Fruit fly (Drosophila melanogaster) whole organism, embryonic: ENCODE results near the gene Sfxn2.

Experiments
- Asciz ChIP-seq: fragments of 200-800 bp; sonication (Bioruptor generic); optimal IDR thresholded peaks from 2 replicates; lab custom pipeline; 2017; ENCODE audit warnings: missing biosample characterization, mild to moderate bottlenecking, missing genetic modification characterization, missing genetic modification reagents
- Atf-2 ChIP-seq: fragments of 200-800 bp; sonication (Bioruptor generic); optimal IDR thresholded peaks from 2 replicates; lab custom pipeline; 2016; ENCODE audit warnings: missing biosample characterization, missing genetic modification characterization
- CG11695 ChIP-seq: fragments of 200-800 bp; sonication (Bioruptor generic); IDR thresholded peaks from 3 replicates; pipeline ENCODE4 v1.3.6; 2022; ENCODE audit warnings: missing biosample characterization, missing genetic modification characterization
- CG13424 ChIP-seq: fragments of 200-800 bp; sonication (Bioruptor generic); optimal IDR thresholded peaks from 2 replicates; lab custom pipeline; 2019; ENCODE audit warnings: missing biosample characterization, mild to moderate bottlenecking, missing genetic modification characterization, moderate library complexity
- CG1529 ChIP-seq: fragments of 200-800 bp; sonication (Bioruptor generic); optimal IDR thresholded peaks from 3 replicates; lab custom pipeline; 2018; ENCODE audit warnings: missing biosample characterization, missing genetic modification characterization
- CG15601 ChIP-seq: fragments of 200-800 bp; sonication (Bioruptor generic); optimal IDR thresholded peaks from 3 replicates; lab custom pipeline; 2019; ENCODE audit warnings: missing biosample characterization, mild to moderate bottlenecking, missing genetic modification characterization, moderate library complexity
- CG17802 ChIP-seq: fragments of 200-800 bp; sonication (Bioruptor generic); optimal IDR thresholded peaks from 2 replicates; lab custom pipeline; 2018; ENCODE audit warnings: missing biosample characterization, mild to moderate bottlenecking, missing genetic modification characterization, moderate library complexity
- CG18262 ChIP-seq: fragments of 200-800 bp; optimal IDR thresholded peaks from 3 replicates; lab custom pipeline; 2019; ENCODE audit warnings: missing biosample characterization, mild to moderate bottlenecking, missing genetic modification characterization, moderate library complexity
- CG2875 ChIP-seq: fragments of 200-800 bp; sonication (Bioruptor generic); optimal IDR thresholded peaks from 2 replicates; lab custom pipeline; 2017; ENCODE audit warnings: missing biosample characterization, mild to moderate bottlenecking, missing genetic modification characterization, missing genetic modification reagents
- CG32767 ChIP-seq: fragments of 200-800 bp; sonication (Bioruptor generic); IDR thresholded peaks from 2 replicates; pipeline ENCODE4 v1.3.6; 2022; ENCODE audit warnings: missing biosample characterization, missing genetic modification characterization
- CG3847 ChIP-seq: fragments of 200-800 bp; sonication (Bioruptor generic); IDR thresholded peaks from 2 replicates; pipeline ENCODE4 v1.3.6; 2022; ENCODE audit warnings: missing biosample characterization, missing genetic modification characterization
- CG5953 ChIP-seq: fragments of 200-800 bp; sonication (Bioruptor generic); IDR thresholded peaks from 2 replicates; pipeline ENCODE4 v1.3.6; 2022; ENCODE audit warnings: missing biosample characterization, missing genetic modification characterization
- CG6272 ChIP-seq: fragments of 200-800 bp; sonication (Bioruptor generic); IDR thresholded peaks from 2 replicates; pipeline ENCODE4 v1.3.6; 2022; ENCODE audit warnings: missing biosample characterization, missing genetic modification characterization
- CG7357 ChIP-seq: fragments of 200-800 bp; sonication (Bioruptor generic); IDR thresholded peaks from 3 replicates; pipeline ENCODE4 v1.3.6; 2022; ENCODE audit warnings: missing biosample characterization, missing genetic modification characterization
- CG8765 ChIP-seq: fragments of 200-800 bp; sonication (Bioruptor generic); IDR thresholded peaks from 2 replicates; pipeline ENCODE4 v1.3.6; 2022; ENCODE audit warnings: missing biosample characterization, missing genetic modification characterization
- CG8924 ChIP-seq: fragments of 200-800 bp; optimal IDR thresholded peaks from 3 replicates; lab custom pipeline; 2019; ENCODE audit warnings: missing biosample characterization, mild to moderate bottlenecking, missing genetic modification characterization, moderate library complexity
- CG9727 ChIP-seq: fragments of 200-800 bp; sonication (Bioruptor generic); optimal IDR thresholded peaks from 3 replicates; lab custom pipeline; 2017; ENCODE audit warnings: missing biosample characterization, mild to moderate bottlenecking, missing genetic modification characterization
- CoRest ChIP-seq: fragments of 200-800 bp; sonication (Bioruptor generic); optimal IDR thresholded peaks from 3 replicates; lab custom pipeline; 2018; ENCODE audit warnings: missing biosample characterization, mild to moderate bottlenecking, missing genetic modification characterization, moderate library complexity
- Dek ChIP-seq: fragments of 200-800 bp; sonication (Bioruptor generic); optimal IDR thresholded peaks from 3 replicates; lab custom pipeline; 2019; ENCODE audit warnings: missing biosample characterization, mild to moderate bottlenecking, missing genetic modification characterization, moderate library complexity
- Dip2 ChIP-seq: fragments of 200-800 bp; sonication (Bioruptor generic); IDR thresholded peaks from 2 replicates; pipeline ENCODE4 v1.3.6; 2022; ENCODE audit warnings: missing biosample characterization, missing genetic modification characterization
- Ets65A ChIP-seq: fragments of 200-800 bp; sonication (Bioruptor generic); peaks from one replicate; lab custom pipeline; 2016; ENCODE audit warnings: missing biosample characterization, missing genetic modification characterization
- HmgZ ChIP-seq: fragments of 200-800 bp; sonication (Bioruptor generic); optimal IDR thresholded peaks from 2 replicates; lab custom pipeline; 2018; ENCODE audit warnings: missing biosample characterization, mild to moderate bottlenecking, missing genetic modification characterization
- Hmx ChIP-seq: fragments of 200-800 bp; sonication (Bioruptor generic); optimal IDR thresholded peaks from 2 replicates; lab custom pipeline; 2016; ENCODE audit warnings: missing biosample characterization, missing genetic modification characterization
- Hr39 ChIP-seq: fragments of >200 bp; optimal IDR thresholded peaks from 2 replicates; lab custom pipeline; 2017
- MBD-R2 ChIP-seq: fragments of 200-800 bp; sonication (Bioruptor generic); IDR thresholded peaks from 2 replicates; pipeline ENCODE4 v1.3.6; 2022; ENCODE audit warnings: missing biosample characterization, missing genetic modification characterization
- Med ChIP-seq: fragments of 200-800 bp; sonication (Bioruptor generic); peaks from one replicate; lab custom pipeline; 2016; ENCODE audit warnings: missing biosample characterization, missing genetic modification characterization, mild to moderate bottlenecking, inconsistent platforms, moderate library complexity
- Meics ChIP-seq: fragments of 200-800 bp; sonication (Bioruptor generic); optimal IDR thresholded peaks from 2 replicates; lab custom pipeline; 2017; ENCODE audit warnings: missing biosample characterization, mild to moderate bottlenecking, missing genetic modification characterization
- Oaz ChIP-seq: fragments of 200-800 bp; sonication (Bioruptor generic); IDR thresholded peaks from 2 replicates; pipeline ENCODE4 v1.3.6; 2022; ENCODE audit warnings: missing biosample characterization, missing genetic modification characterization
- Pdp1 ChIP-seq, 2 experiments: fragments of 200-800 bp; sonication (Bioruptor generic); optimal IDR thresholded peaks; 3 replicates each; lab custom pipeline; 2016; ENCODE audit warnings: missing biosample characterization in 2 of 2, missing genetic modification characterization in 2 of 2, mild to moderate bottlenecking in 1 of 2, moderate library complexity in 1 of 2
- Rfx ChIP-seq: fragments of 200-800 bp; sonication (Bioruptor generic); IDR thresholded peaks from 2 replicates; pipeline ENCODE4 v1.3.6; 2022; ENCODE audit warnings: missing biosample characterization, missing genetic modification characterization
- az2 ChIP-seq: fragments of 200-800 bp; sonication (Bioruptor generic); optimal IDR thresholded peaks from 3 replicates; lab custom pipeline; 2016; ENCODE audit warnings: missing biosample characterization, missing genetic modification characterization
- bigmax ChIP-seq: fragments of 200-800 bp; sonication (Bioruptor generic); optimal IDR thresholded peaks from 2 replicates; lab custom pipeline; 2018; ENCODE audit warnings: missing biosample characterization, mild to moderate bottlenecking, missing genetic modification characterization
- ci ChIP-seq: fragments of 200-800 bp; sonication (Bioruptor generic); IDR thresholded peaks from 3 replicates; pipeline ENCODE4 v1.3.6; 2022; ENCODE audit warnings: missing biosample characterization, missing genetic modification characterization
- crol ChIP-seq: fragments of 200-800 bp; sonication (Bioruptor generic); IDR thresholded peaks from 2 replicates; pipeline ENCODE4 v1.3.6; 2022; ENCODE audit warnings: missing biosample characterization, missing genetic modification characterization
- gt ChIP-seq: fragments of 200-800 bp; sonication (Bioruptor generic); IDR thresholded peaks from 2 replicates; pipeline ENCODE4 v1.3.6; 2022; ENCODE audit warnings: missing biosample characterization, missing genetic modification characterization
- ham ChIP-seq: fragments of 200-800 bp; sonication (Bioruptor generic); IDR thresholded peaks from 2 replicates; pipeline ENCODE4 v1.3.6; 2022; ENCODE audit warnings: missing biosample characterization, missing genetic modification characterization
- hkb ChIP-seq, 2 experiments: fragments of 200-800 bp in 1 of 2; fragments of >200 bp in 1 of 2; sonication (Bioruptor generic) in 1 of 2; IDR thresholded peaks in 1 of 2; optimal IDR thresholded peaks in 1 of 2; 2 replicates each; pipeline versions ENCODE4 v1.3.6 to Lab custom; 2017 to 2022; ENCODE audit warnings: missing biosample characterization in 1 of 2, missing genetic modification characterization in 1 of 2
- ind ChIP-seq: fragments of 200-800 bp; sonication (Bioruptor generic); optimal IDR thresholded peaks from 3 replicates; lab custom pipeline; 2016; ENCODE audit warnings: missing biosample characterization, missing genetic modification characterization
- kni ChIP-seq: fragments of 200-800 bp; sonication (Bioruptor generic); optimal IDR thresholded peaks from 3 replicates; lab custom pipeline; 2017; ENCODE audit warnings: mild to moderate bottlenecking, missing biosample characterization, missing genetic modification reagents, missing genetic modification characterization
- lab ChIP-seq: fragments of 200-800 bp; sonication (Bioruptor generic); optimal IDR thresholded peaks from 3 replicates; lab custom pipeline; 2017; ENCODE audit warnings: missing biosample characterization, missing genetic modification characterization, mild to moderate bottlenecking, moderate library complexity, missing genetic modification reagents
- lola ChIP-seq, 3 experiments: fragments of >200 bp in 2 of 3; fragments of 200-800 bp in 1 of 3; sonication (Bioruptor generic) in 1 of 3; optimal IDR thresholded peaks; 2 replicates each; lab custom pipeline; 2017 to 2019; ENCODE audit warnings: missing biosample characterization in 3 of 3, missing genetic modification characterization in 3 of 3, mild to moderate bottlenecking in 1 of 3, moderate library complexity in 1 of 3
- nerfin-2 ChIP-seq: fragments of 200-800 bp; sonication (Bioruptor generic); IDR thresholded peaks from 2 replicates; pipeline ENCODE4 v1.3.6; 2022; ENCODE audit warnings: missing biosample characterization, missing genetic modification characterization; ENCODE audit not compliant: partially characterized antibody
- psq ChIP-seq: fragments of 200-800 bp; sonication (Bioruptor generic); optimal IDR thresholded peaks from 2 replicates; lab custom pipeline; 2017; ENCODE audit warnings: missing biosample characterization, missing genetic modification characterization
- salm ChIP-seq: fragments of 200-800 bp; sonication (Bioruptor generic); optimal IDR thresholded peaks from 2 replicates; lab custom pipeline; 2018; ENCODE audit warnings: missing biosample characterization, mild to moderate bottlenecking, missing genetic modification characterization
- sob ChIP-seq: fragments of 200-800 bp; sonication (Bioruptor generic); IDR thresholded peaks from 2 replicates; pipeline ENCODE4 v1.3.6; 2022; ENCODE audit warnings: missing biosample characterization, missing genetic modification characterization
- sug ChIP-seq: fragments of 200-800 bp; optimal IDR thresholded peaks from 2 replicates; lab custom pipeline; 2019; ENCODE audit warnings: missing biosample characterization, mild to moderate bottlenecking, missing genetic modification characterization, moderate library complexity
- trem ChIP-seq: fragments of 200-800 bp; optimal IDR thresholded peaks from 3 replicates; lab custom pipeline; 2019; ENCODE audit warnings: missing biosample characterization, mild to moderate bottlenecking, missing genetic modification characterization, moderate library complexity
- ttk ChIP-seq: fragments of 200-800 bp; sonication (Bioruptor generic); IDR thresholded peaks from 2 replicates; pipeline ENCODE4 v2.1.2; 2022; ENCODE audit warnings: missing biosample characterization, missing genetic modification characterization
- zfh2 ChIP-seq: fragments of 200-800 bp; sonication (Bioruptor generic); optimal IDR thresholded peaks from 2 replicates; lab custom pipeline; 2016; ENCODE audit warnings: missing biosample characterization, missing genetic modification characterization

Sfxn2 gene

DNA sequence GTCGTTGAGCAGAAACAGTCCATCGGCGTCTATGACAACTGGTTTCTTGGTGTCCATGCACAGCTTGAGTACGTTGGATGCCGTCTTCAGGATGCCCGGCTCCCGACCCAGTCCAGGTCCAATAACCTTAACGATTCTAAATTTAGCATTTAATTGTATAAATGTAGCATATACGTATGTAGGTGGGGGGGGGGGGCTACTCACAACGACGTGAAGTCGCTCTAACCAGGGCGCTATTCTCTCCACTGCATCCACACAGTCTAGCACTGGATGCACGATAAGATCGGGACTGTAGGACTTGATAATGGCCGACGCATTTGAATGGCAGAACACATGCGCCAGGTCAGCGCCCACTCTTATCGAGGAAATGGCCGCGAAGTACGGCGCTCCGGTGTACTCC is 34.1 kb downstream of the Sfxn2 start:
- TF ChIP-seq Hmx (no peak), Med (peak; percentile 50), crol (peak; percentile 64)

dm6 chr3L:19097665-19098082 is 34.7 kb downstream of the Sfxn2 start, which contains the start of the genes Naxd and CG14079:
Gene Naxd, minus strand, starts transcription at chr3L:19097709.
Gene CG14079, plus strand, starts transcription at chr3L:19097999.
- TF ChIP-seq CG3847 (GFP tag; lab: Robert Waterston, UW) (peak; percentile 67), CG18262 (tag; lab: Kevin White, UChicago) (peak; percentile 63), CG8924 (tag; lab: Kevin White, UChicago) (peak; percentile 48), CG1529 (GFP tag; lab: Kevin White, UChicago) (peak; percentile 44), gt (GFP tag; lab: Robert Waterston, UW) (0 out of 2 replicates have a peak, but pooled peaks have one; percentile 10), CG9727 (GFP tag; lab: Kevin White, UChicago) (peak; percentile 62), Meics (peak; percentile 19), CG32767 (GFP tag; lab: Robert Waterston, UW) (peak; percentile 65), salm (tag; lab: Kevin White, UChicago) (peak; percentile 33), Rfx (GFP tag; lab: Robert Waterston, UW) (peak; percentile 62; the same call in 1 of the 2 replicates), psq (GFP tag; lab: Kevin White, UChicago) (peak; percentile 16), ci (peak; percentile 78), CG17802 (tag; lab: Kevin White, UChicago) (peak; percentile 38), az2 (GFP tag; lab: Kevin White, UChicago) (peak; percentile 71), CG8765 (peak; percentile 11; the same call in 1 of the 2 replicates), CG5953 (peak; percentile 61; the same call in 1 of the 2 replicates), ttk (GFP tag; lab: Robert Waterston, UW) (peak; percentile 48), ind (peak; percentile 55), kni (GFP tag; lab: Kevin White, UChicago) (no peak), CG7357 (GFP tag; lab: Robert Waterston, UW) (peak; percentile 75), Ets65A (peak; percentile 90), lab (GFP tag; lab: Kevin White, UChicago) (no peak), CG13424 (tag; lab: Kevin White, UChicago) (peak; percentile 82), Pdp1 (GFP tag; optimal IDR thresholded peaks at IDR 0.05; lab: Kevin White, UChicago) (peak; percentile 34 to 60), Oaz (GFP tag; lab: Robert Waterston, UW) (peak; percentile 60), Atf-2 (GFP tag; lab: Kevin White, UChicago) (peak; percentile 5), hkb (optimal IDR thresholded peaks at IDR 0.05; lab: Kevin White, UChicago) (no peak), hkb (GFP tag; IDR thresholded peaks at IDR 0.05; lab: Robert Waterston, UW) (no peak), sob (GFP tag; lab: Robert Waterston, UW) (peak; percentile 49; the same call in 1 of the 2 replicates), HmgZ (tag; lab: Kevin White, UChicago) (peak; percentile 55), MBD-R2 (GFP tag; lab: Robert Waterston, UW) (peak; percentile 67), Dip2 (no peak), trem (tag; lab: Kevin White, UChicago) (peak; percentile 27), CG2875 (no peak), Dek (tag; lab: Kevin White, UChicago) (peak; percentile 64), Hr39 (lab: Kevin White, UChicago) (no peak), zfh2 (peak; percentile 42), nerfin-2 (GFP tag; lab: Robert Waterston, UW) (no peak), CG6272 (no peak), CG11695 (GFP tag; lab: Robert Waterston, UW) (peak; percentile 49; the same call in 1 of the 3 replicates), bigmax (GFP tag; lab: Kevin White, UChicago) (no peak), lola (GFP tag; optimal IDR thresholded peaks at IDR 0.05; lab: Kevin White, UChicago) (peak in 1 of 3 experiments; percentile 58), Asciz (GFP tag; lab: Kevin White, UChicago) (no peak), sug (tag; lab: Kevin White, UChicago) (peak; percentile 64), CG15601 (tag; lab: Kevin White, UChicago) (peak; percentile 100), CoRest (peak; percentile 84), ham (GFP tag; lab: Robert Waterston, UW) (no peak)
